Worm (Caenorhabditis elegans) whole organism, mixed stage, embryonic: ENCODE data around the gene Y9C9A.5.

Experiments
- lin-13 ChIP-seq: fragments of 150-350 bp; optimal IDR thresholded peaks from 2 replicates; lab custom pipeline; 2014; ENCODE audit warnings: missing biosample characterization, missing genetic modification characterization
- lin-32 ChIP-seq: fragments of 200-800 bp; sonication (Bioruptor generic); optimal IDR thresholded peaks from 2 replicates; lab custom pipeline; 2018; ENCODE audit warnings: mild to moderate bottlenecking, missing genetic modification characterization, missing compliant biosample characterization
- nhr-28 ChIP-seq: fragments of 150-350 bp; optimal IDR thresholded peaks from 2 replicates; lab custom pipeline; 2014; ENCODE audit warnings: missing biosample characterization, missing genetic modification characterization
- snpc-4 ChIP-seq: fragments of 150-350 bp; optimal IDR thresholded peaks from 2 replicates; lab custom pipeline; 2014; ENCODE audit warnings: missing biosample characterization, missing genetic modification characterization
- ztf-11 ChIP-seq: fragments of 150-350 bp; optimal IDR thresholded peaks from 2 replicates; lab custom pipeline; 2014; ENCODE audit warnings: missing biosample characterization, missing genetic modification characterization

DNA sequence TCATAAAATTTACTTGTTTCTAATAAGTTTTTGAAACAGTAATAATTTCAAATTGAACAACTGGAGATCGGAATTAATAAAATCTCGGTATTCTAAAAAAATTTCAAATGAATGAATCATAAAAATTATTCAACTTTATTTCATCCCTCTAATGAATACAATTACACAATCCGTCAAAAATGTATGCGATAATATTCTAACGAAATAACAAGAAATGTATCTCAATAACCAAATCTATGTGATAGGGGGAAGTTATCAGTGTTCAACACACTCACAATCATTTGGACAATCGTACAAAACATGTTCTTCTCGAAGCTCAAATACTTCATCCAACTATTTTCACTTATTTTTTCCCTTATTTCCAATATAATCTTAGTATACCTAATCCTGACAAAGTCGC is at the start of gene Y9C9A.5:
- no peak for TF ChIP-seq nhr-28 (tag; lab: Kevin White, UChicago)
- TF ChIP-seq lin-13 (tag; lab: Kevin White, UChicago), result no peak
- TF ChIP-seq lin-32, result no peak
- TF ChIP-seq ztf-11 (tag; lab: Kevin White, UChicago), result no peak
- TF ChIP-seq snpc-4, result no peak
